Fruit fly (Drosophila melanogaster) whole organism, embryonic: ENCODE results near the gene Cyp303a1.
A peak's percentile ranks its signal among the peaks of the same experiment; 100 is the strongest.

Source experiments
- Awh ChIP-seq: fragments of 200-800 bp; sonication (Bioruptor generic); IDR thresholded peaks from 2 replicates; pipeline ENCODE4, ENCODE4 v1.3.6; 2022; ENCODE audit warnings: missing biosample characterization, missing genetic modification characterization
- CG10979 ChIP-seq: fragments of 200-800 bp; sonication (Bioruptor generic); optimal IDR thresholded peaks from 2 replicates; lab custom pipeline; 2018; ENCODE audit warnings: missing biosample characterization, mild to moderate bottlenecking, missing genetic modification characterization, moderate library complexity
- CG11695 ChIP-seq: fragments of 200-800 bp; sonication (Bioruptor generic); IDR thresholded peaks from 3 replicates; pipeline ENCODE4 v1.3.6; 2022; ENCODE audit warnings: missing biosample characterization, missing genetic modification characterization
- CG12071 ChIP-seq: fragments of 200-800 bp; sonication (Bioruptor generic); optimal IDR thresholded peaks from 3 replicates; lab custom pipeline; 2018; ENCODE audit warnings: missing biosample characterization, mild to moderate bottlenecking, missing genetic modification characterization
- CG12391 ChIP-seq: fragments of 200-800 bp; sonication (Bioruptor generic); optimal IDR thresholded peaks from 3 replicates; lab custom pipeline; 2018; ENCODE audit warnings: missing biosample characterization, mild to moderate bottlenecking, missing genetic modification characterization, moderate library complexity
- CG13894 ChIP-seq: fragments of 200-800 bp; sonication (Bioruptor generic); optimal IDR thresholded peaks from 3 replicates; lab custom pipeline; 2018; ENCODE audit warnings: missing biosample characterization, mild to moderate bottlenecking, missing genetic modification characterization, moderate library complexity
- CG14965 ChIP-seq: fragments of 200-800 bp; sonication (Bioruptor generic); optimal IDR thresholded peaks from 2 replicates; lab custom pipeline; 2016; ENCODE audit warnings: missing biosample characterization, missing genetic modification characterization, borderline replicate concordance
- CG15601 ChIP-seq: fragments of 200-800 bp; sonication (Bioruptor generic); optimal IDR thresholded peaks from 3 replicates; lab custom pipeline; 2019; ENCODE audit warnings: missing biosample characterization, mild to moderate bottlenecking, missing genetic modification characterization, moderate library complexity
- CG17568 ChIP-seq: fragments of 200-800 bp; sonication (Bioruptor generic); optimal IDR thresholded peaks from 2 replicates; lab custom pipeline; 2018; ENCODE audit warnings: missing biosample characterization, mild to moderate bottlenecking, missing genetic modification characterization, moderate library complexity
- CG17912 ChIP-seq: fragments of 200-800 bp; sonication (Bioruptor generic); optimal IDR thresholded peaks from 2 replicates; lab custom pipeline; 2018; ENCODE audit warnings: missing biosample characterization, mild to moderate bottlenecking, missing genetic modification characterization
- CG18764 ChIP-seq: fragments of 200-800 bp; sonication (Bioruptor generic); optimal IDR thresholded peaks from 3 replicates; lab custom pipeline; 2016; ENCODE audit warnings: missing biosample characterization, missing genetic modification characterization
- CG33557 ChIP-seq: fragments of 200-800 bp; sonication (Bioruptor generic); optimal IDR thresholded peaks from 2 replicates; lab custom pipeline; 2019; ENCODE audit warnings: missing biosample characterization, mild to moderate bottlenecking, missing genetic modification characterization, moderate library complexity
- CG4617 ChIP-seq: fragments of 200-800 bp; sonication (Bioruptor generic); optimal IDR thresholded peaks from 3 replicates; lab custom pipeline; 2016; ENCODE audit warnings: missing biosample characterization, missing genetic modification characterization, borderline replicate concordance
- CG6813 ChIP-seq: fragments of 200-800 bp; sonication (Bioruptor generic); optimal IDR thresholded peaks from 2 replicates; lab custom pipeline; 2017; ENCODE audit warnings: missing biosample characterization, missing genetic modification characterization, mild to moderate bottlenecking, moderate library complexity, missing genetic modification reagents
- CG7556 ChIP-seq: fragments of 200-800 bp; sonication (Bioruptor generic); optimal IDR thresholded peaks from 2 replicates; lab custom pipeline; 2017; ENCODE audit warnings: missing biosample characterization, mild to moderate bottlenecking, missing genetic modification characterization
- CG7839 ChIP-seq: fragments of 200-800 bp; sonication (Bioruptor generic); optimal IDR thresholded peaks from 3 replicates; lab custom pipeline; 2018; ENCODE audit warnings: missing biosample characterization, mild to moderate bottlenecking, missing genetic modification characterization, moderate library complexity
- Dad ChIP-seq: fragments of 200-800 bp; sonication (Bioruptor generic); optimal IDR thresholded peaks from 3 replicates; lab custom pipeline; 2016; ENCODE audit warnings: missing biosample characterization, missing genetic modification characterization
- Deaf1 ChIP-seq: fragments of 200-800 bp; optimal IDR thresholded peaks from 3 replicates; lab custom pipeline; 2019; ENCODE audit warnings: missing biosample characterization, mild to moderate bottlenecking, missing genetic modification characterization, moderate library complexity
- Dfd ChIP-seq, 2 experiments: fragments of >200 bp; optimal IDR thresholded peaks; 2 replicates each; lab custom pipeline; 2017; ENCODE audit warnings: missing biosample characterization in 2 of 2, missing genetic modification characterization in 2 of 2
- Dll ChIP-seq: fragments of 200-800 bp; sonication (Bioruptor generic); IDR thresholded peaks from 4 replicates; pipeline ENCODE4 v1.3.6; 2022; ENCODE audit warnings: missing biosample characterization, missing genetic modification characterization; ENCODE audit not compliant: partially characterized antibody
- Eip74EF ChIP-seq, 2 experiments: fragments of 200-800 bp in 1 of 2; fragments of >200 bp in 1 of 2; sonication (Bioruptor generic) in 1 of 2; optimal IDR thresholded peaks; 2 replicates each; lab custom pipeline; 2017 to 2019; ENCODE audit warnings: missing biosample characterization in 2 of 2, missing genetic modification characterization in 2 of 2, mild to moderate bottlenecking in 1 of 2, moderate library complexity in 1 of 2
- Ets97D ChIP-seq: fragments of 200-800 bp; sonication (Bioruptor generic); optimal IDR thresholded peaks from 3 replicates; lab custom pipeline; 2016; ENCODE audit warnings: missing biosample characterization, missing genetic modification characterization
- Fer3 ChIP-seq: fragments of 200-800 bp; sonication (Bioruptor generic); optimal IDR thresholded peaks from 2 replicates; lab custom pipeline; 2018; ENCODE audit warnings: missing biosample characterization, mild to moderate bottlenecking, missing genetic modification characterization, moderate library complexity
- Hsf ChIP-seq: fragments of 200-800 bp; sonication (Bioruptor generic); optimal IDR thresholded peaks from 3 replicates; lab custom pipeline; 2016; ENCODE audit warnings: missing biosample characterization, missing genetic modification characterization
- Lpt ChIP-seq: fragments of >200 bp; optimal IDR thresholded peaks from 2 replicates; lab custom pipeline; 2018; ENCODE audit warnings: missing biosample characterization, missing genetic modification characterization
- MBD-R2 ChIP-seq: fragments of 200-800 bp; sonication (Bioruptor generic); IDR thresholded peaks from 2 replicates; pipeline ENCODE4 v1.3.6; 2022; ENCODE audit warnings: missing biosample characterization, missing genetic modification characterization
- Meics ChIP-seq: fragments of 200-800 bp; sonication (Bioruptor generic); optimal IDR thresholded peaks from 2 replicates; lab custom pipeline; 2017; ENCODE audit warnings: missing biosample characterization, mild to moderate bottlenecking, missing genetic modification characterization
- NC2β ChIP-seq: fragments of 200-800 bp; sonication (Bioruptor generic); optimal IDR thresholded peaks from 2 replicates; lab custom pipeline; 2016; ENCODE audit warnings: missing biosample characterization, missing genetic modification characterization
- Nf-YB ChIP-seq: fragments of 200-800 bp; sonication (Bioruptor generic); optimal IDR thresholded peaks from 3 replicates; lab custom pipeline; 2019; ENCODE audit warnings: missing biosample characterization, mild to moderate bottlenecking, missing genetic modification characterization, moderate library complexity
- Rx ChIP-seq: fragments of 200-800 bp; sonication (Bioruptor generic); IDR thresholded peaks from 2 replicates; pipeline ENCODE4 v1.3.6; 2022; ENCODE audit warnings: missing biosample characterization, missing genetic modification characterization
- Side ChIP-seq: fragments of 200-800 bp; sonication (Bioruptor generic); optimal IDR thresholded peaks from 2 replicates; lab custom pipeline; 2016; ENCODE audit warnings: missing biosample characterization, missing genetic modification characterization
- TFAM ChIP-seq: fragments of 200-800 bp; sonication (Bioruptor generic); optimal IDR thresholded peaks from 2 replicates; lab custom pipeline; 2017; ENCODE audit warnings: missing biosample characterization, missing genetic modification characterization, inconsistent platforms
- Usf ChIP-seq: fragments of 200-800 bp; sonication (Bioruptor generic); optimal IDR thresholded peaks from 2 replicates; lab custom pipeline; 2017; ENCODE audit warnings: missing genotype, missing biosample characterization, missing genetic modification characterization
- bigmax ChIP-seq: fragments of 200-800 bp; sonication (Bioruptor generic); optimal IDR thresholded peaks from 2 replicates; lab custom pipeline; 2018; ENCODE audit warnings: missing biosample characterization, mild to moderate bottlenecking, missing genetic modification characterization
- caup ChIP-seq: fragments of 200-800 bp; sonication (Bioruptor generic); optimal IDR thresholded peaks from 3 replicates; lab custom pipeline; 2017; ENCODE audit warnings: missing biosample characterization, mild to moderate bottlenecking, missing genetic modification characterization, moderate library complexity; ENCODE audit not compliant: severe bottlenecking
- fd64A ChIP-seq: fragments of 200-800 bp; sonication (Bioruptor generic); optimal IDR thresholded peaks from 3 replicates; lab custom pipeline; 2018; ENCODE audit warnings: missing biosample characterization, mild to moderate bottlenecking, missing genetic modification characterization
- grau ChIP-seq: fragments of 200-800 bp; optimal IDR thresholded peaks from 3 replicates; lab custom pipeline; 2019; ENCODE audit warnings: missing biosample characterization, mild to moderate bottlenecking, missing genetic modification characterization, moderate library complexity
- ham ChIP-seq: fragments of 200-800 bp; sonication (Bioruptor generic); IDR thresholded peaks from 2 replicates; pipeline ENCODE4 v1.3.6; 2022; ENCODE audit warnings: missing biosample characterization, missing genetic modification characterization
- hth ChIP-seq: fragments of >200 bp; optimal IDR thresholded peaks from 2 replicates; lab custom pipeline; 2017; ENCODE audit warnings: inconsistent platforms
- jing ChIP-seq: fragments of 200-800 bp; sonication (Bioruptor generic); optimal IDR thresholded peaks from 2 replicates; lab custom pipeline; 2018; ENCODE audit warnings: missing biosample characterization, mild to moderate bottlenecking, missing genetic modification characterization
- jumu ChIP-seq: fragments of 200-800 bp; sonication (Bioruptor generic); optimal IDR thresholded peaks from 3 replicates; lab custom pipeline; 2016; ENCODE audit warnings: missing biosample characterization, missing genetic modification characterization
- kay ChIP-seq: fragments of 200-800 bp; sonication (Bioruptor generic); optimal IDR thresholded peaks from 2 replicates; lab custom pipeline; 2016; ENCODE audit warnings: missing biosample characterization, missing genetic modification characterization
- kni ChIP-seq: fragments of 200-800 bp; sonication (Bioruptor generic); optimal IDR thresholded peaks from 3 replicates; lab custom pipeline; 2017; ENCODE audit warnings: mild to moderate bottlenecking, missing biosample characterization, missing genetic modification reagents, missing genetic modification characterization
- lbe ChIP-seq: fragments of 200-800 bp; sonication (Bioruptor generic); optimal IDR thresholded peaks from 2 replicates; lab custom pipeline; 2016; ENCODE audit warnings: missing biosample characterization, mild to moderate bottlenecking, missing genetic modification characterization
- oc ChIP-seq: fragments of 200-800 bp; sonication (Bioruptor generic); optimal IDR thresholded peaks from 2 replicates; lab custom pipeline; 2018; ENCODE audit warnings: missing biosample characterization, mild to moderate bottlenecking, missing genetic modification characterization, moderate library complexity
- stc ChIP-seq: fragments of 200-800 bp; sonication (Bioruptor generic); IDR thresholded peaks from 2 replicates; pipeline ENCODE4 v1.3.6; 2022; ENCODE audit warnings: missing biosample characterization, missing genetic modification characterization
- tio ChIP-seq: fragments of 200-800 bp; sonication (Bioruptor generic); optimal IDR thresholded peaks from 2 replicates; lab custom pipeline; 2017; ENCODE audit warnings: missing biosample characterization, missing genetic modification characterization, inconsistent platforms
- tll ChIP-seq, 2 experiments: fragments of 200-800 bp in 1 of 2; fragments of >200 bp in 1 of 2; sonication (Bioruptor generic) in 1 of 2; optimal IDR thresholded peaks; 2 replicates each; lab custom pipeline; 2017 to 2019; ENCODE audit warnings: missing biosample characterization in 2 of 2, missing genetic modification characterization in 2 of 2, mild to moderate bottlenecking in 1 of 2, moderate library complexity in 1 of 2
- tup ChIP-seq: fragments of 200-800 bp; sonication (Bioruptor generic); optimal IDR thresholded peaks from 2 replicates; lab custom pipeline; 2016; ENCODE audit warnings: missing biosample characterization, mild to moderate bottlenecking, missing genetic modification characterization, moderate library complexity
- zfh1 ChIP-seq: fragments of 200-800 bp; sonication (Bioruptor generic); IDR thresholded peaks from 3 replicates; pipeline ENCODE4 v1.3.6; 2022; ENCODE audit warnings: missing biosample characterization, missing genetic modification characterization

Gene Cyp303a1

DNA sequence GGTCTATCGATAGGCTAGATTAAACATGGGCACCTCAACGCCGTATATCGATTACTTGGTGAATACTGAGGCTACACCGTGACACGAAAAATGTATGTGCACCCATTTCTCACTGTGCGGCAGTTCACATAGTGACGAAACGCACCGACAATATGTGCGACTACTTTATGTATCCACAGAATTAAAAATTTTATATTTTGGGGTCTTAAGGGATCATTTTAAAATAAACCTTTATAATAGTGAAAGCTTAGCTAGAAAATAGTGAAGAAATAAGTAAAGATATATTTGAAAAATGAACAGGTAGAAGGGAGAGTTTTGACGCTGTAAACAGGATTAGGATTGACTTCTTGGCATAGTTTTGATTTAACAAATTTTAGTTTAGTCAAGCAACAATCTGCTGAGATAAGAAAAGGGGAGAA lies 35.1 kb downstream of the Cyp303a1 start, which contains the start of gene mRpL4 (continued):
- TF ChIP-seq fd64A (GFP tag; lab: Kevin White, UChicago), result no peak
- TF ChIP-seq lbe (GFP tag; lab: Kevin White, UChicago), result no peak
- TF ChIP-seq CG4617 (GFP tag; lab: Kevin White, UChicago), result peak; percentile 89
- TF ChIP-seq jumu (GFP tag; lab: Kevin White, UChicago), result peak; percentile 83
- no peak for TF ChIP-seq caup (GFP tag; lab: Kevin White, UChicago)
- peak; percentile 60 for TF ChIP-seq NC2β (GFP tag; lab: Kevin White, UChicago)
- TF ChIP-seq MBD-R2 (GFP tag; lab: Robert Waterston, UW), result peak; percentile 94
- no peak for TF ChIP-seq Usf
- peak; percentile 70 for TF ChIP-seq Ets97D (GFP tag; lab: Kevin White, UChicago)
- peak; percentile 32 for TF ChIP-seq CG15601 (tag; lab: Kevin White, UChicago)
- TF ChIP-seq CG7839 (tag; lab: Kevin White, UChicago), result no peak
- no peak for TF ChIP-seq hth (lab: Kevin White, UChicago)
- no peak for TF ChIP-seq Deaf1 (tag; lab: Kevin White, UChicago)
- TF ChIP-seq CG11695 (GFP tag; lab: Robert Waterston, UW), result 0 out of 3 replicates have a peak, but pooled peaks have one; percentile 32
- no peak for TF ChIP-seq TFAM (GFP tag; lab: Kevin White, UChicago)
- peak; percentile 72 for TF ChIP-seq zfh1
- TF ChIP-seq CG33557 (GFP tag; lab: Kevin White, UChicago), result peak; percentile 4
- TF ChIP-seq Rx (GFP tag; lab: Robert Waterston, UW), result peak; percentile 66
- TF ChIP-seq Dad (GFP tag; lab: Kevin White, UChicago), result peak; percentile 69
- no peak for TF ChIP-seq CG17912 (GFP tag; lab: Kevin White, UChicago)
- no peak for TF ChIP-seq CG12071
- 0 out of 2 replicates have a peak, but pooled peaks have one; percentile 20 for TF ChIP-seq Awh (GFP tag; lab: Robert Waterston, UW)
- TF ChIP-seq CG10979 (tag; lab: Kevin White, UChicago), result peak; percentile 50
- TF ChIP-seq kni (GFP tag; lab: Kevin White, UChicago), result peak; percentile 24
- no peak for TF ChIP-seq CG17568
- TF ChIP-seq Eip74EF (GFP tag; optimal IDR thresholded peaks at IDR 0.05; lab: Kevin White, UChicago), result no peak
- TF ChIP-seq Nf-YB, result peak; percentile 6
- peak; percentile 59 for TF ChIP-seq CG13894 (tag; lab: Kevin White, UChicago)
- peak; percentile 69 for TF ChIP-seq kay
- TF ChIP-seq CG18764 (GFP tag; lab: Kevin White, UChicago), result peak; percentile 46
- TF ChIP-seq CG6813 (GFP tag; lab: Kevin White, UChicago), result peak; percentile 12
- TF ChIP-seq oc (tag; lab: Kevin White, UChicago), result peak; percentile 33
- TF ChIP-seq tll (GFP tag; optimal IDR thresholded peaks at IDR 0.05; lab: Kevin White, UChicago), result peak in 1 of 2 experiments; percentile 13
- TF ChIP-seq stc (GFP tag; lab: Robert Waterston, UW), result peak; percentile 22; the same call in 1 of the 2 replicates
- no peak for TF ChIP-seq bigmax (GFP tag; lab: Kevin White, UChicago)
- no peak for TF ChIP-seq CG7556
- TF ChIP-seq Side (GFP tag; lab: Kevin White, UChicago), result peak; percentile 61
- peak; percentile 81 for TF ChIP-seq Hsf (GFP tag; lab: Kevin White, UChicago)
- TF ChIP-seq ham (GFP tag; lab: Robert Waterston, UW), result no peak
- peak; percentile 54 for TF ChIP-seq Fer3 (tag; lab: Kevin White, UChicago)
- TF ChIP-seq tio (GFP tag; lab: Kevin White, UChicago), result peak; percentile 53
- peak; percentile 99 for TF ChIP-seq Dll (GFP tag; lab: Robert Waterston, UW)
- TF ChIP-seq CG12391 (tag; lab: Kevin White, UChicago), result peak; percentile 72
- no peak for TF ChIP-seq CG14965 (GFP tag; lab: Kevin White, UChicago)
- TF ChIP-seq Lpt (GFP tag; lab: Kevin White, UChicago), result no peak
- TF ChIP-seq Meics (GFP tag; lab: Kevin White, UChicago), result peak; percentile 100
- no peak for TF ChIP-seq jing (GFP tag; lab: Kevin White, UChicago)
- TF ChIP-seq tup (GFP tag; lab: Kevin White, UChicago), result no peak
- TF ChIP-seq Dfd (GFP tag; optimal IDR thresholded peaks at IDR 0.05; lab: Kevin White, UChicago), result no peak
- peak; percentile 89 for TF ChIP-seq grau (tag; lab: Kevin White, UChicago)
